Worm (Caenorhabditis elegans) whole organism, young adult: Measurements from ENCODE around the gene irld-34.

Experiments
- B0336.3 ChIP-seq: fragments of 200-800 bp; sonication (Bioruptor generic); IDR thresholded peaks from 2 replicates; pipeline ENCODE4 v1.3.6; 2022; ENCODE audit warnings: missing genetic modification characterization, missing compliant biosample characterization
- F39B2.1 ChIP-seq: fragments of 200-800 bp; sonication (Bioruptor generic); IDR thresholded peaks from 2 replicates; pipeline ENCODE4 v1.3.6; 2022; ENCODE audit warnings: missing genetic modification reagents, missing genetic modification characterization, missing compliant biosample characterization
- K11D2.4 ChIP-seq: fragments of 200-800 bp; sonication (Bioruptor generic); IDR thresholded peaks from 2 replicates; pipeline ENCODE4 v1.3.6; 2022; ENCODE audit warnings: missing genetic modification reagents, missing genetic modification characterization, missing compliant biosample characterization
- Y95B8A.8 ChIP-seq: fragments of 200-800 bp; sonication (Bioruptor generic); IDR thresholded peaks from 2 replicates; pipeline ENCODE4 v1.3.6; 2022; ENCODE audit warnings: missing genetic modification reagents, missing genetic modification characterization, missing compliant biosample characterization
- aptf-2 ChIP-seq: fragments of 200-800 bp; sonication (Bioruptor generic); conservative IDR thresholded peaks from 2 replicates; pipeline ENCODE4 v1.3.6; 2022; ENCODE audit warnings: missing genetic modification reagents, missing genetic modification characterization, missing compliant biosample characterization
- athp-1 ChIP-seq: sonication (generic microtip); optimal IDR thresholded peaks from 2 replicates; lab custom pipeline; 2017; ENCODE audit warnings: mild to moderate bottlenecking, missing genetic modification characterization, missing compliant biosample characterization
- attf-6 ChIP-seq: fragments of 200-800 bp; sonication (Bioruptor generic); IDR thresholded peaks from 2 replicates; pipeline ENCODE4 v1.3.6; 2022; ENCODE audit warnings: missing genetic modification reagents, missing genetic modification characterization, missing compliant biosample characterization
- cebp-2 ChIP-seq: fragments of 200-800 bp; sonication (Bioruptor generic); IDR thresholded peaks from 2 replicates; pipeline ENCODE4 v1.3.6; 2022; ENCODE audit warnings: missing genetic modification characterization, missing compliant biosample characterization
- ceh-79 ChIP-seq: sonication (generic microtip); optimal IDR thresholded peaks from 2 replicates; lab custom pipeline; 2017; ENCODE audit warnings: mild to moderate bottlenecking, missing genetic modification characterization, missing compliant biosample characterization
- dpl-1 ChIP-seq: fragments of 150-350 bp; optimal IDR thresholded peaks from 2 replicates; lab custom pipeline; 2014; ENCODE audit warnings: missing biosample characterization, missing genetic modification reagents, missing genetic modification characterization
- efl-1 ChIP-seq: fragments of 150-350 bp; optimal IDR thresholded peaks from 2 replicates; lab custom pipeline; 2014; ENCODE audit warnings: missing biosample characterization, missing genetic modification reagents, missing genetic modification characterization
- egl-18 ChIP-seq: fragments of 200-800 bp; sonication (Bioruptor generic); IDR thresholded peaks from 2 replicates; pipeline ENCODE4 v1.3.6; 2022; ENCODE audit warnings: missing genetic modification reagents, missing genetic modification characterization, missing compliant biosample characterization
- ekl-4 ChIP-seq: fragments of 200-800 bp; sonication (Bioruptor generic); IDR thresholded peaks from 2 replicates; pipeline ENCODE4 v1.3.6; 2022; ENCODE audit warnings: missing genetic modification reagents, missing genetic modification characterization, missing compliant biosample characterization
- fkh-3 ChIP-seq: sonication (generic microtip); optimal IDR thresholded peaks from 2 replicates; lab custom pipeline; 2016; ENCODE audit warnings: mild to moderate bottlenecking, missing genetic modification characterization, missing compliant biosample characterization
- gei-17 ChIP-seq: fragments of 200-800 bp; sonication (Bioruptor generic); optimal IDR thresholded peaks from 2 replicates; lab custom pipeline; 2018; ENCODE audit warnings: mild to moderate bottlenecking, missing genetic modification characterization, missing compliant biosample characterization
- hlh-26 ChIP-seq: fragments of 200-800 bp; sonication (Bioruptor generic); conservative IDR thresholded peaks from 2 replicates; pipeline ENCODE4 v1.3.6; 2022; ENCODE audit warnings: missing genetic modification reagents, missing genetic modification characterization, missing compliant biosample characterization
- hmg-1.2 ChIP-seq: fragments of 200-800 bp; sonication (Bioruptor generic); IDR thresholded peaks from 2 replicates; pipeline ENCODE4 v1.3.6; 2022; ENCODE audit warnings: missing genetic modification reagents, missing genetic modification characterization, missing compliant biosample characterization
- hmg-20 ChIP-seq: fragments of 200-800 bp; sonication (Bioruptor generic); IDR thresholded peaks from 2 replicates; pipeline ENCODE4 v1.3.6; 2022; ENCODE audit warnings: missing genetic modification reagents, missing genetic modification characterization, missing compliant biosample characterization
- hsf-1 ChIP-seq: fragments of 200-800 bp; sonication (Bioruptor generic); IDR thresholded peaks from 2 replicates; pipeline ENCODE4 v1.3.6; 2022; ENCODE audit warnings: missing genetic modification reagents, missing genetic modification characterization, missing compliant biosample characterization
- lag-1 ChIP-seq: fragments of 200-800 bp; sonication (Bioruptor generic); IDR thresholded peaks from 2 replicates; pipeline ENCODE4 v1.3.6; 2022; ENCODE audit warnings: missing genetic modification reagents, missing genetic modification characterization, missing compliant biosample characterization
- lin-26 ChIP-seq: fragments of 200-800 bp; sonication (Bioruptor generic); IDR thresholded peaks from 2 replicates; pipeline ENCODE4 v1.3.6; 2022; ENCODE audit warnings: missing genetic modification reagents, missing genetic modification characterization, missing compliant biosample characterization
- lin-40 ChIP-seq: sonication (generic microtip); optimal IDR thresholded peaks from 2 replicates; lab custom pipeline; 2016; ENCODE audit warnings: missing genetic modification characterization, mild to moderate bottlenecking, missing compliant biosample characterization, missing genotype, missing genetic modification reagents
- lsl-1 ChIP-seq: fragments of 200-800 bp; sonication (Bioruptor generic); optimal IDR thresholded peaks from 2 replicates; lab custom pipeline; 2018; ENCODE audit warnings: mild to moderate bottlenecking, missing genetic modification characterization, moderate library complexity, missing compliant biosample characterization
- madf-6 ChIP-seq: fragments of 200-800 bp; sonication (Bioruptor generic); IDR thresholded peaks from 2 replicates; pipeline ENCODE4 v1.3.6; 2022; ENCODE audit warnings: missing genetic modification reagents, missing genetic modification characterization, missing compliant biosample characterization
- madf-8 ChIP-seq: fragments of 200-800 bp; sonication (Bioruptor generic); conservative IDR thresholded peaks from 2 replicates; pipeline ENCODE4 v1.3.6; 2022; ENCODE audit warnings: missing genetic modification reagents, missing genetic modification characterization, missing compliant biosample characterization
- mcd-1 ChIP-seq: fragments of 200-800 bp; sonication (Bioruptor generic); IDR thresholded peaks from 2 replicates; pipeline ENCODE4 v1.3.6; 2022; ENCODE audit warnings: missing genetic modification reagents, missing genetic modification characterization, missing compliant biosample characterization
- mes-4 ChIP-seq: sonication (generic microtip); optimal IDR thresholded peaks from 2 replicates; lab custom pipeline; 2016; ENCODE audit warnings: missing genotype, missing genetic modification characterization, missing compliant biosample characterization
- mxl-1 ChIP-seq: sonication (generic microtip); optimal IDR thresholded peaks from 2 replicates; lab custom pipeline; 2016; ENCODE audit warnings: missing genetic modification characterization, missing compliant biosample characterization
- pbrm-1 ChIP-seq: fragments of 200-800 bp; sonication (Bioruptor generic); IDR thresholded peaks from 2 replicates; pipeline ENCODE4 v1.3.6; 2022; ENCODE audit warnings: missing genetic modification reagents, missing genetic modification characterization, missing compliant biosample characterization
- pha-4 ChIP-seq: fragments of 150-350 bp; sonication (generic microtip); optimal IDR thresholded peaks from 2 replicates; lab custom pipeline; 2014; ENCODE audit warnings: missing biosample characterization, missing genetic modification reagents, missing genetic modification characterization
- rcor-1 ChIP-seq: fragments of 200-800 bp; sonication (Bioruptor generic); IDR thresholded peaks from 2 replicates; pipeline ENCODE4 v1.3.6; 2022; ENCODE audit warnings: missing genetic modification reagents, missing genetic modification characterization, missing compliant biosample characterization
- rec-8 ChIP-seq, 2 experiments: sonication (generic microtip); optimal IDR thresholded peaks; 2 replicates each; lab custom pipeline; 2016; ENCODE audit warnings: mild to moderate bottlenecking in 2 of 2, missing genetic modification characterization in 2 of 2, missing genetic modification reagents in 2 of 2, missing genotype in 2 of 2, missing biosample characterization in 1 of 2, missing compliant biosample characterization in 1 of 2, moderate library complexity in 1 of 2
- repo-1 ChIP-seq: sonication (generic microtip); optimal IDR thresholded peaks from 2 replicates; lab custom pipeline; 2017; ENCODE audit warnings: mild to moderate bottlenecking, missing genetic modification characterization, missing compliant biosample characterization
- zfh-2 ChIP-seq: fragments of 200-800 bp; sonication (Bioruptor generic); conservative IDR thresholded peaks from 2 replicates; pipeline ENCODE4 v1.3.6; 2022; ENCODE audit warnings: missing genetic modification reagents, missing genetic modification characterization, missing compliant biosample characterization
- zim-3 ChIP-seq: sonication (generic microtip); optimal IDR thresholded peaks from 2 replicates; lab custom pipeline; 2017; ENCODE audit warnings: mild to moderate bottlenecking, missing genetic modification characterization, moderate library complexity, missing compliant biosample characterization
- ztf-18 ChIP-seq: sonication (generic microtip); optimal IDR thresholded peaks from 2 replicates; lab custom pipeline; 2016; ENCODE audit warnings: missing genotype, mild to moderate bottlenecking, missing genetic modification characterization, missing compliant biosample characterization
- ztf-26 ChIP-seq: sonication (generic microtip); optimal IDR thresholded peaks from 2 replicates; lab custom pipeline; 2017; ENCODE audit warnings: missing genetic modification characterization, missing compliant biosample characterization

irld-34 gene

ce11 chrIII:9177874-9178273 is 23.0 kb downstream of the irld-34 start:
- TF ChIP-seq ekl-4 (GFP tag; lab: Robert Waterston, UW) (no peak), B0336.3 (no peak), gei-17 (no peak), repo-1 (no peak), mes-4 (tag; lab: Kevin White, UChicago) (no peak), pbrm-1 (GFP tag; lab: Robert Waterston, UW) (no peak), K11D2.4 (no peak), attf-6 (no peak), mxl-1 (tag; lab: Kevin White, UChicago) (no peak), hsf-1 (GFP tag; lab: Robert Waterston, UW) (no peak), zim-3 (tag; lab: Kevin White, UChicago) (no peak), rcor-1 (GFP tag; lab: Robert Waterston, UW) (no peak), aptf-2 (no peak), F39B2.1 (no peak)

- TF ChIP-seq attf-6 (no peak), hlh-26 (GFP tag; lab: Robert Waterston, UW) (no peak), lin-26 (no peak), pha-4 (tag; lab: Kevin White, UChicago) (no peak), ceh-79 (tag; lab: Kevin White, UChicago) (no peak), dpl-1 (GFP tag; lab: Kevin White, UChicago) (no peak), Y95B8A.8 (no peak), lag-1 (GFP tag; lab: Robert Waterston, UW) (no peak), zfh-2 (GFP tag; lab: Robert Waterston, UW) (no peak), rec-8 (tag; optimal IDR thresholded peaks at IDR 0.05; lab: Kevin White, UChicago) (no peak), cebp-2 (no peak), madf-8 (no peak), hmg-20 (GFP tag; lab: Robert Waterston, UW) (no peak), hmg-1.2 (GFP tag; lab: Robert Waterston, UW) (no peak), ztf-26 (tag; lab: Kevin White, UChicago) (no peak), aptf-2 (no peak), ztf-18 (tag; lab: Kevin White, UChicago) (no peak), madf-6 (GFP tag; lab: Robert Waterston, UW) (no peak), fkh-3 (no peak), gei-17 (no peak)
These were observed 26.4 kb downstream of the irld-34 start, which contains the start of gene tax-4 for ce11 chrIII:9181246-9181645. tax-4 (plus strand) TSS chrIII:9181546.

- TF ChIP-seq lsl-1 (GFP tag; lab: Kevin White, UChicago) (no peak), athp-1 (tag; lab: Kevin White, UChicago) (no peak), dpl-1 (GFP tag; lab: Kevin White, UChicago) (no peak), egl-18 (GFP tag; lab: Robert Waterston, UW) (no peak)
- TF ChIP-seq, all 124 proteins: peak for 0
These were observed 30.9 kb downstream of the irld-34 start, which contains the start of gene ZC84.7 for ce11 chrIII:9185722-9186121. ZC84.7 (plus strand) TSS chrIII:9186022.

ce11 chrIII:9191091-9191490 is 36.2 kb downstream of the irld-34 start, which contains the start of gene cls-3:
cls-3 (minus strand) TSS chrIII:9191109.
- TF ChIP-seq mcd-1 = peak; percentile 24; the same call in 1 of the 2 replicates
- peak; percentile 64 for TF ChIP-seq dpl-1 (GFP tag; lab: Kevin White, UChicago)
- peak; percentile 68 for TF ChIP-seq efl-1 (GFP tag; lab: Kevin White, UChicago)
- no peak for TF ChIP-seq ceh-79 (tag; lab: Kevin White, UChicago)
- no peak for TF ChIP-seq lin-40 (tag; lab: Kevin White, UChicago)
